Worm (Caenorhabditis elegans) whole organism, mixed stage, embryonic: ENCODE data around the gene ceh-21.

Experiments
- M03D4.4 ChIP-seq: sonication (generic microtip); optimal IDR thresholded peaks from 2 replicates; lab custom pipeline; 2017; ENCODE audit warnings: mild to moderate bottlenecking, missing genetic modification characterization, missing compliant biosample characterization
- bed-3 ChIP-seq: fragments of 200-800 bp; sonication (Bioruptor generic); optimal IDR thresholded peaks from 3 replicates; lab custom pipeline; 2018; ENCODE audit warnings: mild to moderate bottlenecking, missing genetic modification characterization, moderate library complexity, missing compliant biosample characterization
- blmp-1 ChIP-seq: fragments of 150-350 bp; optimal IDR thresholded peaks from 2 replicates; lab custom pipeline; 2014; ENCODE audit warnings: missing biosample characterization, missing genetic modification characterization
- ceh-39 ChIP-seq: fragments of 150-350 bp; optimal IDR thresholded peaks from 2 replicates; lab custom pipeline; 2014; ENCODE audit warnings: missing biosample characterization, missing genetic modification characterization
- ceh-43 ChIP-seq: fragments of 200-800 bp; sonication (Bioruptor generic); optimal IDR thresholded peaks from 2 replicates; lab custom pipeline; 2018; ENCODE audit warnings: mild to moderate bottlenecking, missing genetic modification characterization, moderate library complexity, missing compliant biosample characterization
- ceh-83 ChIP-seq: fragments of 200-800 bp; sonication (Bioruptor generic); optimal IDR thresholded peaks from 2 replicates; lab custom pipeline; 2018; ENCODE audit warnings: mild to moderate bottlenecking, missing genetic modification characterization, missing compliant biosample characterization
- ces-1 ChIP-seq: fragments of 150-350 bp; optimal IDR thresholded peaks from 2 replicates; lab custom pipeline; 2014; ENCODE audit warnings: missing biosample characterization, missing genetic modification reagents, missing genetic modification characterization
- cnd-1 ChIP-seq: fragments of 200-800 bp; sonication (Bioruptor generic); optimal IDR thresholded peaks from 2 replicates; lab custom pipeline; 2018; ENCODE audit warnings: mild to moderate bottlenecking, missing genetic modification characterization, missing compliant biosample characterization
- drap-1 ChIP-seq: fragments of 200-800 bp; sonication (Bioruptor generic); optimal IDR thresholded peaks from 3 replicates; lab custom pipeline; 2018; ENCODE audit warnings: mild to moderate bottlenecking, missing genetic modification characterization, missing compliant biosample characterization
- elt-1 ChIP-seq: sonication (generic microtip); optimal IDR thresholded peaks from 2 replicates; lab custom pipeline; 2017; ENCODE audit warnings: missing genetic modification characterization, mild to moderate bottlenecking, missing compliant biosample characterization, antibody characterized with exemption, moderate library complexity, borderline replicate concordance; ENCODE audit not compliant: insufficient read depth
- elt-3 ChIP-seq: fragments of 150-350 bp; optimal IDR thresholded peaks from 2 replicates; lab custom pipeline; 2014; ENCODE audit warnings: missing biosample characterization, missing genetic modification characterization
- flh-1 ChIP-seq: fragments of 200-800 bp; sonication (Bioruptor generic); optimal IDR thresholded peaks from 2 replicates; lab custom pipeline; 2018; ENCODE audit warnings: mild to moderate bottlenecking, missing genetic modification characterization, moderate library complexity, missing compliant biosample characterization
- ham-2 ChIP-seq: fragments of 200-800 bp; sonication (Bioruptor generic); optimal IDR thresholded peaks from 2 replicates; lab custom pipeline; 2018; ENCODE audit warnings: mild to moderate bottlenecking, missing genetic modification characterization, missing compliant biosample characterization
- hlh-1 ChIP-seq: fragments of 150-350 bp; optimal IDR thresholded peaks from 2 replicates; lab custom pipeline; 2014; ENCODE audit warnings: missing biosample characterization, missing genetic modification reagents, missing genetic modification characterization
- lin-13 ChIP-seq: fragments of 150-350 bp; optimal IDR thresholded peaks from 2 replicates; lab custom pipeline; 2014; ENCODE audit warnings: missing biosample characterization, missing genetic modification characterization
- lin-32 ChIP-seq: fragments of 200-800 bp; sonication (Bioruptor generic); optimal IDR thresholded peaks from 2 replicates; lab custom pipeline; 2018; ENCODE audit warnings: mild to moderate bottlenecking, missing genetic modification characterization, missing compliant biosample characterization
- lsy-2 ChIP-seq: fragments of 150-350 bp; optimal IDR thresholded peaks from 2 replicates; lab custom pipeline; 2014; ENCODE audit warnings: missing biosample characterization, missing genetic modification characterization
- mab-5 ChIP-seq: fragments of 150-350 bp; optimal IDR thresholded peaks from 2 replicates; lab custom pipeline; 2014; ENCODE audit warnings: missing biosample characterization, missing genetic modification characterization
- mep-1 ChIP-seq: fragments of 150-350 bp; optimal IDR thresholded peaks from 2 replicates; lab custom pipeline; 2017; ENCODE audit warnings: missing biosample characterization, missing genetic modification reagents, missing genetic modification characterization, inconsistent platforms
- mls-2 ChIP-seq: sonication (generic microtip); optimal IDR thresholded peaks from 2 replicates; lab custom pipeline; 2016; ENCODE audit warnings: mild to moderate bottlenecking, missing genetic modification characterization, moderate library complexity, missing compliant biosample characterization
- nhr-12 ChIP-seq: fragments of 150-350 bp; optimal IDR thresholded peaks from 2 replicates; lab custom pipeline; 2014; ENCODE audit warnings: missing biosample characterization, missing genetic modification characterization
- nhr-2 ChIP-seq: fragments of 150-350 bp; optimal IDR thresholded peaks from 2 replicates; lab custom pipeline; 2014; ENCODE audit warnings: missing biosample characterization, missing genetic modification characterization
- nhr-237 ChIP-seq: fragments of 150-350 bp; optimal IDR thresholded peaks from 2 replicates; lab custom pipeline; 2014; ENCODE audit warnings: missing biosample characterization, missing genetic modification characterization
- nhr-28 ChIP-seq: fragments of 150-350 bp; optimal IDR thresholded peaks from 2 replicates; lab custom pipeline; 2014; ENCODE audit warnings: missing biosample characterization, missing genetic modification characterization
- nhr-76 ChIP-seq: sonication (generic microtip); optimal IDR thresholded peaks from 2 replicates; lab custom pipeline; 2017; ENCODE audit warnings: missing biosample characterization, missing genetic modification characterization
- pha-4 ChIP-seq: fragments of 150-350 bp; optimal IDR thresholded peaks from 2 replicates; lab custom pipeline; 2018; ENCODE audit warnings: missing biosample characterization, missing genetic modification reagents, missing genetic modification characterization
- sem-2 ChIP-seq: fragments of 200-800 bp; sonication (Bioruptor generic); optimal IDR thresholded peaks from 2 replicates; lab custom pipeline; 2018; ENCODE audit warnings: mild to moderate bottlenecking, missing genetic modification characterization, missing compliant biosample characterization
- snpc-4 ChIP-seq: fragments of 150-350 bp; optimal IDR thresholded peaks from 2 replicates; lab custom pipeline; 2014; ENCODE audit warnings: missing biosample characterization, missing genetic modification characterization
- sptf-1 ChIP-seq: sonication (generic microtip); optimal IDR thresholded peaks from 2 replicates; lab custom pipeline; 2017; ENCODE audit warnings: mild to moderate bottlenecking, missing genetic modification characterization, moderate library complexity, missing compliant biosample characterization
- tbx-8 ChIP-seq: fragments of 200-800 bp; sonication (Bioruptor generic); optimal IDR thresholded peaks from 2 replicates; lab custom pipeline; 2018; ENCODE audit warnings: mild to moderate bottlenecking, missing genetic modification characterization, moderate library complexity, missing compliant biosample characterization
- unc-120 ChIP-seq: sonication (generic microtip); optimal IDR thresholded peaks from 2 replicates; lab custom pipeline; 2017; ENCODE audit warnings: missing genetic modification characterization, missing compliant biosample characterization; ENCODE audit not compliant: poor library complexity, severe bottlenecking
- unc-39 ChIP-seq: fragments of 150-350 bp; optimal IDR thresholded peaks from 2 replicates; lab custom pipeline; 2014; ENCODE audit warnings: missing biosample characterization, missing genetic modification characterization
- unc-62 ChIP-seq: fragments of 150-350 bp; optimal IDR thresholded peaks from 2 replicates; lab custom pipeline; 2014; ENCODE audit warnings: missing biosample characterization, missing genetic modification reagents, missing genetic modification characterization
- zip-8 ChIP-seq: fragments of 150-350 bp; optimal IDR thresholded peaks from 2 replicates; lab custom pipeline; 2014; ENCODE audit warnings: missing biosample characterization, missing genetic modification characterization
- ztf-11 ChIP-seq: fragments of 150-350 bp; optimal IDR thresholded peaks from 2 replicates; lab custom pipeline; 2014; ENCODE audit warnings: missing biosample characterization, missing genetic modification characterization

ceh-21 gene

ce11 chrX:1858616-1859015 lies 6.1 kb upstream of the ceh-21 start:
- TF ChIP-seq nhr-12 (tag; lab: Kevin White, UChicago) (no peak), mep-1 (tag; lab: Kevin White, UChicago) (peak; percentile 60), nhr-2 (tag; lab: Kevin White, UChicago) (no peak), sem-2 (GFP tag; lab: Kevin White, UChicago) (peak; percentile 74), nhr-76 (tag; lab: Kevin White, UChicago) (no peak), ces-1 (GFP tag; lab: Kevin White, UChicago) (no peak), tbx-8 (peak; percentile 52), blmp-1 (tag; lab: Kevin White, UChicago) (peak; percentile 7), elt-1 (no peak), unc-62 (GFP tag; lab: Kevin White, UChicago) (no peak), unc-39 (peak; percentile 64), ceh-43 (GFP tag; lab: Kevin White, UChicago) (peak; percentile 54), snpc-4 (tag; lab: Kevin White, UChicago) (no peak), lin-32 (GFP tag; lab: Kevin White, UChicago) (peak; percentile 44), unc-120 (tag; lab: Kevin White, UChicago) (peak; percentile 68), ztf-11 (tag; lab: Kevin White, UChicago) (no peak), elt-3 (tag; lab: Kevin White, UChicago) (no peak), mls-2 (peak; percentile 85), flh-1 (GFP tag; lab: Kevin White, UChicago) (peak; percentile 63), M03D4.4 (tag; lab: Kevin White, UChicago) (peak; percentile 89), lin-13 (tag; lab: Kevin White, UChicago) (peak; percentile 25), hlh-1 (tag; lab: Kevin White, UChicago) (peak; percentile 27), bed-3 (GFP tag; lab: Kevin White, UChicago) (peak; percentile 67), ceh-39 (tag; lab: Kevin White, UChicago) (peak; percentile 96), nhr-237 (tag; lab: Kevin White, UChicago) (peak; percentile 62), ceh-83 (GFP tag; lab: Kevin White, UChicago) (peak; percentile 88), ham-2 (GFP tag; lab: Kevin White, UChicago) (peak; percentile 62), mab-5 (no peak), lsy-2 (peak; percentile 33), zip-8 (tag; lab: Kevin White, UChicago) (no peak), nhr-28 (tag; lab: Kevin White, UChicago) (no peak), sptf-1 (peak; percentile 91), cnd-1 (tag; lab: Kevin White, UChicago) (peak; percentile 82), pha-4 (tag; lab: Kevin White, UChicago) (no peak), drap-1 (GFP tag; lab: Kevin White, UChicago) (peak; percentile 84)

- TF ChIP-seq cnd-1 (tag; lab: Kevin White, UChicago) (peak; percentile 28), lin-32 (GFP tag; lab: Kevin White, UChicago) (peak; percentile 26), tbx-8 (no peak), unc-62 (GFP tag; lab: Kevin White, UChicago) (no peak), ceh-39 (tag; lab: Kevin White, UChicago) (peak; percentile 96), nhr-2 (tag; lab: Kevin White, UChicago) (peak; percentile 4)
Measured at ce11 chrX:1857777-1858176, 5.2 kb upstream of the ceh-21 start.

ce11 chrX:1856160-1856559 lies 3.6 kb upstream of the ceh-21 start, which contains the start of gene ceh-39:
TSS of gene ceh-39 (minus strand) at chrX:1856172.
- TF ChIP-seq drap-1 (GFP tag; lab: Kevin White, UChicago) = peak; percentile 53
- peak; percentile 27 for TF ChIP-seq nhr-237 (tag; lab: Kevin White, UChicago)
- TF ChIP-seq M03D4.4 (tag; lab: Kevin White, UChicago) = peak; percentile 40
- no peak for TF ChIP-seq nhr-12 (tag; lab: Kevin White, UChicago)
- TF ChIP-seq mls-2 = peak; percentile 12
- peak; percentile 64 for TF ChIP-seq pha-4 (tag; lab: Kevin White, UChicago)
- TF ChIP-seq unc-39 = no peak
- TF ChIP-seq ces-1 (GFP tag; lab: Kevin White, UChicago) = peak; percentile 49
- peak; percentile 42 for TF ChIP-seq hlh-1 (tag; lab: Kevin White, UChicago)
- TF ChIP-seq cnd-1 (tag; lab: Kevin White, UChicago) = peak; percentile 14
- peak; percentile 18 for TF ChIP-seq lsy-2
- peak; percentile 34 for TF ChIP-seq nhr-2 (tag; lab: Kevin White, UChicago)
- no peak for TF ChIP-seq ham-2 (GFP tag; lab: Kevin White, UChicago)
- TF ChIP-seq tbx-8 = peak; percentile 11
- TF ChIP-seq lin-13 (tag; lab: Kevin White, UChicago) = peak; percentile 52
- peak; percentile 64 for TF ChIP-seq mep-1 (tag; lab: Kevin White, UChicago)
- TF ChIP-seq ztf-11 (tag; lab: Kevin White, UChicago) = no peak
- no peak for TF ChIP-seq sem-2 (GFP tag; lab: Kevin White, UChicago)
- peak; percentile 27 for TF ChIP-seq unc-62 (GFP tag; lab: Kevin White, UChicago)
- peak; percentile 67 for TF ChIP-seq sptf-1
- peak; percentile 44 for TF ChIP-seq unc-120 (tag; lab: Kevin White, UChicago)
- TF ChIP-seq, all 35 proteins: peak for 16
